Worm (Caenorhabditis elegans) whole organism, midembryonic: ENCODE results near the gene F28B12.1.

Source experiments
- flt-1 ChIP-seq: fragments of 200-800 bp; sonication (Bioruptor generic); IDR thresholded peaks from 2 replicates; pipeline ENCODE4 v1.3.6; 2022; ENCODE audit warnings: missing genetic modification characterization, missing compliant biosample characterization
- ref-1 ChIP-seq: fragments of 200-800 bp; sonication (Bioruptor generic); conservative IDR thresholded peaks from 2 replicates; pipeline ENCODE4 v1.3.6; 2022; ENCODE audit warnings: missing genetic modification reagents, missing genetic modification characterization, missing compliant biosample characterization
- tab-1 ChIP-seq: fragments of 200-800 bp; sonication (Bioruptor generic); IDR thresholded peaks from 2 replicates; pipeline ENCODE4 v1.3.6; 2022; ENCODE audit warnings: missing genetic modification characterization, missing compliant biosample characterization
- ztf-23 ChIP-seq: fragments of 200-800 bp; sonication (Bioruptor generic); IDR thresholded peaks from 2 replicates; pipeline ENCODE4 v1.3.6; 2022; ENCODE audit warnings: missing genetic modification reagents, missing genetic modification characterization, missing compliant biosample characterization

DNA sequence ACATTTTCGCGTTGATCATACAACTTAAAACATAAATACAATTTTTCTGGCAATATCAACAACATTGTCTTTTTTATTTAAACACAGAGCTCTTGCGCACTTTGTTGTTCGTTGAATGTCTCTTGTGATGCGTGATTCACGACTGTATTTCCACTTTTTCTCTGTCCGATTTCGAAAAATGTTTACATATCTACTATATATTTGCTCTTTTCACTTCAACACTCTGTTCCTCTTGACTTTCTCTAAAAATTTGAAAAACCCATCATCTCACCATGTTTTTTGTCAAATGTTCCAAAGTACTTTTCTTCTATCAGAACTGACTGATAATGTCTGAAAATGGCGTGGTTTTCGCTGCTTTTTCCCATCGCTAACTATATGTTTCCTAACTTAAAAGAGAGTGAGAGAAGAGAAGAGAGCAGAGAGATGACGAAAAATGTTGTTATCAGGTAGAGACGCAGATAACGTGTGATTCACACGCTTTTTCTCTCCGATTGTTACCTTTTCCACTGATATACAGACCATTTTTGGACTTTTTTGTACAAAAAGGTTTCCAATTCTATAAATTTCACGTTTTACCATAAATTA, 30.7 kb upstream of the F28B12.1 start:
- TF ChIP-seq flt-1 (GFP tag; lab: Robert Waterston, UW): no peak
- no peak for TF ChIP-seq tab-1 (GFP tag; lab: Robert Waterston, UW)
- TF ChIP-seq ztf-23 (GFP tag; lab: Robert Waterston, UW): no peak
- no peak for TF ChIP-seq ref-1 (GFP tag; lab: Robert Waterston, UW)
